Fruit fly (Drosophila melanogaster): ENCODE measurements around the gene GstD9.

DNA sequence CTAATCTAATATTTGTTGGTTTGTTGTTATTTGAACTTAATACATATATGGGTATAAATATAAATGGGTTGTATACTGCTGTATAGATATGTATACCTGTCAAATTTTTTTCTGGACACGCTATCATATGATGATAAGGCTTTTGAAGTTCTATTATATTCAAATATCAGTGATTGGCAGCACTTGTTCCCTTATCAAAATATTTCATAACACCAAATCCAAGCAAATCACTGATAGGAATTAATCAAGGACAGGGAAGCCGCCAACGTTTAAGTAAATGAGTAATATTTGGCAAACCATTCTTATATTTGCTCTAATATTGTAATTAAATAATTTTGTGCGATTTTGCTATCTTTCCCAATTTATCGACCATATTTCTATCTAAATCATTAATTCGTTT, 11.9 kb upstream of the GstD9 start:
- no peak for TF ChIP-seq psq (optimal IDR thresholded peaks at IDR 0.05)
- no peak for TF ChIP-seq usp (GFP tag; optimal IDR thresholded peaks at IDR 0.05)
- TF ChIP-seq CG8478 (optimal IDR thresholded peaks at IDR 0.05), result no peak
- TF ChIP-seq pan (optimal IDR thresholded peaks at IDR 0.05), result no peak
